Fruit fly (Drosophila melanogaster) whole organism: ENCODE results near the gene ScpX.

Experiments used
- CG8478 ChIP-seq: fragments of >200 bp; optimal IDR thresholded peaks from 2 replicates; lab custom pipeline; 2018; ENCODE audit warnings: inconsistent platforms
- EcR ChIP-seq, 2 experiments: fragments of >200 bp; optimal IDR thresholded peaks; 2 replicates each; lab custom pipeline; 2017; ENCODE audit warnings: missing biosample characterization in 2 of 2, missing genetic modification characterization in 2 of 2, missing genetic modification reagents in 2 of 2

DNA sequence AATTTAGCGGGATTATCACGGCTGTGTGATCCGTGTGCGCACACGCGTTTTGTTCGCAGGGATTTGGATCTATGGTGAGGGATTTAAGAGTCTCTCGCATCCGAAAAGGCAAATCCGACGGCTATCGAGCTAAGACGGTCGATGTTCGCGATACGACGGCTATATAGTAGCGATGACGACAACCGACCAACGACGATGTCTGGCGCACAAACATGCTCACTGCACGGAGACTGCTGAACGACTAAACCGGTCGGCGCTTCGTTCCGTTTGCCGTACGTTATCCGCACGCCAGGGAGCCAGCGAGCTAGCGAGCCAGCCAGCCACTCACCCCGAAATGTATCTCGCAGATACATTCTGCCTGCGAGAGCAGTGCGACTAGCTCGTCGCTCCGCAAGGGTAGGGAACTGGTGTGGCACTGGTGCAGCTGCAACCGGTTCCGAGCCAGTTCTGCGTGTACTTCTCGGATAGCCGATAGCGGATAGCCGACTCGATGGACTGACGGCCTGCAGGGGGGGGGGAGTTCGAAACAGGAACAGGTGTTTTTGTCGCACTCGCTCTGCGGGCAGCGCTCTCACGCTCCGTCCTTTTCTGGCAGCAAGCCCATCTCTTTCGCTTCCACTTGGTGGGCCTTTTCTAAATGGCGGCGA is 50.1 kb downstream of the ScpX start, which contains the start of gene tup:
- TF ChIP-seq EcR (GFP tag; optimal IDR thresholded peaks at IDR 0.05; lab: Kevin White, UChicago): peak in 1 of 2 experiments; percentile 18
- peak; percentile 86 for TF ChIP-seq CG8478 (lab: Kevin White, UChicago)
